Worm (Caenorhabditis elegans) whole organism, L1 larva: ENCODE measurements around the gene fbxl-2.

Experiments used
- alr-1 ChIP-seq: fragments of 200-800 bp; sonication (Bioruptor generic); optimal IDR thresholded peaks from 2 replicates; lab custom pipeline; 2018; ENCODE audit warnings: borderline replicate concordance, mild to moderate bottlenecking, missing genetic modification characterization, missing compliant biosample characterization
- efl-3 ChIP-seq: fragments of 200-800 bp; sonication (Bioruptor generic); optimal IDR thresholded peaks from 2 replicates; lab custom pipeline; 2018; ENCODE audit warnings: mild to moderate bottlenecking, missing genetic modification characterization, missing compliant biosample characterization
- elt-2 ChIP-seq: sonication (generic microtip); optimal IDR thresholded peaks from 2 replicates; lab custom pipeline; 2016; ENCODE audit warnings: missing genetic modification characterization, mild to moderate bottlenecking, inconsistent platforms, missing compliant biosample characterization, missing genetic modification reagents
- lin-35 ChIP-seq, 2 experiments: fragments of 150-350 bp; optimal IDR thresholded peaks; 2 replicates each; lab custom pipeline; 2014; ENCODE audit warnings: missing biosample characterization in 2 of 2, missing genetic modification characterization in 2 of 2, missing genetic modification reagents in 2 of 2
- nhr-12 ChIP-seq: sonication (generic microtip); optimal IDR thresholded peaks from 2 replicates; lab custom pipeline; 2017; ENCODE audit warnings: missing biosample characterization, missing genetic modification characterization
- nhr-237 ChIP-seq: fragments of 150-350 bp; optimal IDR thresholded peaks from 2 replicates; lab custom pipeline; 2014; ENCODE audit warnings: missing biosample characterization, missing genetic modification characterization
- nhr-77 ChIP-seq: fragments of 150-350 bp; optimal IDR thresholded peaks from 2 replicates; lab custom pipeline; 2014; ENCODE audit warnings: missing biosample characterization, missing genetic modification characterization
- nhr-84 ChIP-seq: sonication (generic microtip); optimal IDR thresholded peaks from 2 replicates; lab custom pipeline; 2017; ENCODE audit warnings: missing biosample characterization, missing genetic modification characterization
- pag-3 ChIP-seq: sonication (generic microtip); optimal IDR thresholded peaks from 2 replicates; lab custom pipeline; 2017; ENCODE audit warnings: missing genetic modification characterization, mild to moderate bottlenecking, missing compliant biosample characterization, antibody characterized with exemption, borderline replicate concordance; ENCODE audit not compliant: insufficient read depth
- snpc-4 ChIP-seq: fragments of 150-350 bp; optimal IDR thresholded peaks from 2 replicates; lab custom pipeline; 2014; ENCODE audit warnings: missing biosample characterization, missing genetic modification characterization
- unc-130 ChIP-seq: fragments of 150-350 bp; optimal IDR thresholded peaks from 2 replicates; lab custom pipeline; 2017; ENCODE audit warnings: missing biosample characterization, missing genetic modification characterization, inconsistent platforms
- ztf-4 ChIP-seq: fragments of 150-350 bp; optimal IDR thresholded peaks from 2 replicates; lab custom pipeline; 2014; ENCODE audit warnings: missing biosample characterization, missing genetic modification characterization

- TF ChIP-seq unc-130 (tag; lab: Kevin White, UChicago) (no peak), nhr-77 (tag; lab: Kevin White, UChicago) (no peak), nhr-12 (no peak), snpc-4 (no peak), alr-1 (no peak), lin-35 (GFP tag; optimal IDR thresholded peaks at IDR 0.05; lab: Kevin White, UChicago) (no peak), ztf-4 (tag; lab: Kevin White, UChicago) (no peak), efl-3 (GFP tag; lab: Kevin White, UChicago) (no peak), nhr-84 (no peak), nhr-237 (tag; lab: Kevin White, UChicago) (no peak), pag-3 (no peak), elt-2 (tag; lab: Kevin White, UChicago) (no peak)
Measured at ce11 chrIII:4748666-4749065, 8.4 kb upstream of the fbxl-2 start.
